Fruit fly (Drosophila melanogaster) whole organism, embryonic: ENCODE measurements around the gene Bet3.
A peak's percentile ranks its signal among the peaks of the same experiment; 100 is the strongest.

ENCODE experiments used
- CG10321 ChIP-seq: fragments of 200-800 bp; sonication (Bioruptor generic); IDR thresholded peaks from 2 replicates; pipeline ENCODE4 v1.3.6; 2022; ENCODE audit warnings: missing biosample characterization, missing genetic modification characterization
- CG10543 ChIP-seq: fragments of 200-800 bp; sonication (Bioruptor generic); optimal IDR thresholded peaks from 3 replicates; lab custom pipeline; 2017; ENCODE audit warnings: missing biosample characterization, mild to moderate bottlenecking, missing genetic modification characterization, moderate library complexity
- CG13123 ChIP-seq: fragments of 200-800 bp; sonication (Bioruptor generic); optimal IDR thresholded peaks from 2 replicates; lab custom pipeline; 2016; ENCODE audit warnings: missing biosample characterization, missing genetic modification characterization
- CG14667 ChIP-seq: fragments of 200-800 bp; sonication (Bioruptor generic); IDR thresholded peaks from 2 replicates; pipeline ENCODE4 v1.3.6; 2022; ENCODE audit warnings: missing biosample characterization, missing genetic modification characterization
- CG14710 ChIP-seq: fragments of 200-800 bp; sonication (Bioruptor generic); optimal IDR thresholded peaks from 3 replicates; lab custom pipeline; 2019; ENCODE audit warnings: missing biosample characterization, mild to moderate bottlenecking, missing genetic modification characterization, moderate library complexity
- CG15011 ChIP-seq: fragments of 200-800 bp; sonication (Bioruptor generic); optimal IDR thresholded peaks from 3 replicates; lab custom pipeline; 2018; ENCODE audit warnings: missing biosample characterization, mild to moderate bottlenecking, missing genetic modification characterization
- CG15514 ChIP-seq: fragments of 200-800 bp; sonication (Bioruptor generic); optimal IDR thresholded peaks from 3 replicates; lab custom pipeline; 2017; ENCODE audit warnings: missing biosample characterization, missing genetic modification characterization, mild to moderate bottlenecking, moderate library complexity, missing genetic modification reagents
- CG17612 ChIP-seq: fragments of 200-800 bp; sonication (Bioruptor generic); IDR thresholded peaks from 2 replicates; pipeline ENCODE4 v1.3.6; 2022; ENCODE audit warnings: missing biosample characterization, missing genetic modification characterization
- CG17829 ChIP-seq: fragments of 200-800 bp; optimal IDR thresholded peaks from 2 replicates; lab custom pipeline; 2019; ENCODE audit warnings: missing biosample characterization, mild to moderate bottlenecking, missing genetic modification characterization, moderate library complexity
- CG1792 ChIP-seq: fragments of 200-800 bp; sonication (Bioruptor generic); optimal IDR thresholded peaks from 2 replicates; lab custom pipeline; 2016; ENCODE audit warnings: missing biosample characterization, missing genetic modification characterization
- CG18599 ChIP-seq: fragments of 200-800 bp; sonication (Bioruptor generic); optimal IDR thresholded peaks from 3 replicates; lab custom pipeline; 2017; ENCODE audit warnings: missing biosample characterization, missing genetic modification characterization, mild to moderate bottlenecking, moderate library complexity, missing genetic modification reagents
- CG2202 ChIP-seq: fragments of 200-800 bp; sonication (Bioruptor generic); optimal IDR thresholded peaks from 2 replicates; lab custom pipeline; 2018; ENCODE audit warnings: missing biosample characterization, mild to moderate bottlenecking, missing genetic modification characterization
- CG30431 ChIP-seq: fragments of 200-800 bp; sonication (Bioruptor generic); optimal IDR thresholded peaks from 2 replicates; lab custom pipeline; 2017; ENCODE audit warnings: missing biosample characterization, missing genetic modification characterization
- CG31441 ChIP-seq: fragments of 200-800 bp; sonication (Bioruptor generic); IDR thresholded peaks from 2 replicates; pipeline ENCODE4 v1.3.6; 2022; ENCODE audit warnings: missing biosample characterization, missing genetic modification characterization
- CG32772 ChIP-seq: fragments of 200-800 bp; sonication (Bioruptor generic); IDR thresholded peaks from 2 replicates; pipeline ENCODE4 v1.3.6; 2022; ENCODE audit warnings: missing biosample characterization, missing genetic modification characterization
- CG34376 ChIP-seq: fragments of 200-800 bp; sonication (Bioruptor generic); optimal IDR thresholded peaks from 2 replicates; lab custom pipeline; 2018; ENCODE audit warnings: missing biosample characterization, mild to moderate bottlenecking, missing genetic modification characterization
- CG6175 ChIP-seq: fragments of 200-800 bp; sonication (Bioruptor generic); IDR thresholded peaks from 3 replicates; pipeline ENCODE4 v1.3.6; 2022; ENCODE audit warnings: missing biosample characterization, missing genetic modification characterization
- CG7556 ChIP-seq: fragments of 200-800 bp; sonication (Bioruptor generic); optimal IDR thresholded peaks from 2 replicates; lab custom pipeline; 2017; ENCODE audit warnings: missing biosample characterization, mild to moderate bottlenecking, missing genetic modification characterization
- CG8388 ChIP-seq: fragments of 200-800 bp; sonication (Bioruptor generic); optimal IDR thresholded peaks from 2 replicates; lab custom pipeline; 2019; ENCODE audit warnings: missing biosample characterization, mild to moderate bottlenecking, missing genetic modification characterization, moderate library complexity
- CG8924 ChIP-seq: fragments of 200-800 bp; optimal IDR thresholded peaks from 3 replicates; lab custom pipeline; 2019; ENCODE audit warnings: missing biosample characterization, mild to moderate bottlenecking, missing genetic modification characterization, moderate library complexity
- CG9609 ChIP-seq: fragments of 200-800 bp; sonication (Bioruptor generic); optimal IDR thresholded peaks from 3 replicates; lab custom pipeline; 2016; ENCODE audit warnings: missing biosample characterization, missing genetic modification characterization
- CrebB ChIP-seq: fragments of 200-800 bp; sonication (Bioruptor generic); optimal IDR thresholded peaks from 3 replicates; lab custom pipeline; 2018; ENCODE audit warnings: missing biosample characterization, mild to moderate bottlenecking, missing genetic modification characterization
- D19B ChIP-seq: fragments of 200-800 bp; sonication (Bioruptor generic); optimal IDR thresholded peaks from 2 replicates; lab custom pipeline; 2017; ENCODE audit warnings: missing biosample characterization, mild to moderate bottlenecking, missing genetic modification characterization
- Dek ChIP-seq: fragments of 200-800 bp; sonication (Bioruptor generic); optimal IDR thresholded peaks from 3 replicates; lab custom pipeline; 2019; ENCODE audit warnings: missing biosample characterization, mild to moderate bottlenecking, missing genetic modification characterization, moderate library complexity
- HmgD ChIP-seq: fragments of 200-800 bp; sonication (Bioruptor generic); optimal IDR thresholded peaks from 3 replicates; lab custom pipeline; 2016; ENCODE audit warnings: missing biosample characterization, missing genetic modification characterization
- Hmr ChIP-seq: fragments of 200-800 bp; sonication (Bioruptor generic); optimal IDR thresholded peaks from 3 replicates; lab custom pipeline; 2017; ENCODE audit warnings: mild to moderate bottlenecking, missing biosample characterization, missing genetic modification reagents, missing genetic modification characterization
- Kr ChIP-seq: fragments of 200-800 bp; sonication (Bioruptor generic); optimal IDR thresholded peaks from 2 replicates; lab custom pipeline; 2017; ENCODE audit warnings: missing biosample characterization, mild to moderate bottlenecking, missing genetic modification characterization
- Myb ChIP-seq: fragments of 200-800 bp; sonication (Bioruptor generic); optimal IDR thresholded peaks from 2 replicates; lab custom pipeline; 2016; ENCODE audit warnings: missing biosample characterization, missing genetic modification characterization
- PHDP ChIP-seq: fragments of 200-800 bp; sonication (Bioruptor generic); optimal IDR thresholded peaks from 3 replicates; lab custom pipeline; 2018; ENCODE audit warnings: missing biosample characterization, mild to moderate bottlenecking, missing genetic modification characterization, moderate library complexity
- Ptx1 ChIP-seq: fragments of 200-800 bp; sonication (Bioruptor generic); IDR thresholded peaks from 2 replicates; pipeline ENCODE4 v1.3.6; 2022; ENCODE audit warnings: missing biosample characterization, missing genetic modification characterization
- Sin3A ChIP-seq: fragments of >200 bp; optimal IDR thresholded peaks from 2 replicates; lab custom pipeline; 2018
- Sox100B ChIP-seq: fragments of 200-800 bp; sonication (Bioruptor generic); optimal IDR thresholded peaks from 3 replicates; lab custom pipeline; 2018; ENCODE audit warnings: missing biosample characterization, mild to moderate bottlenecking, missing genetic modification characterization
- TFAM ChIP-seq: fragments of 200-800 bp; sonication (Bioruptor generic); optimal IDR thresholded peaks from 2 replicates; lab custom pipeline; 2017; ENCODE audit warnings: missing biosample characterization, missing genetic modification characterization, inconsistent platforms
- ara ChIP-seq: fragments of 200-800 bp; sonication (Bioruptor generic); IDR thresholded peaks from 2 replicates; pipeline ENCODE4 v1.3.6; 2022; ENCODE audit warnings: missing biosample characterization, missing genetic modification characterization
- bcd ChIP-seq: fragments of 200-800 bp; sonication (Bioruptor generic); optimal IDR thresholded peaks from 2 replicates; lab custom pipeline; 2017; ENCODE audit warnings: missing biosample characterization, mild to moderate bottlenecking, missing genetic modification characterization
- chm ChIP-seq: fragments of 200-800 bp; sonication (Bioruptor generic); IDR thresholded peaks from 2 replicates; pipeline ENCODE4 v1.3.6; 2022; ENCODE audit warnings: missing biosample characterization, missing genetic modification characterization
- danr ChIP-seq: fragments of 200-800 bp; sonication (Bioruptor generic); IDR thresholded peaks from 2 replicates; pipeline ENCODE4 v1.3.6; 2022; ENCODE audit warnings: missing biosample characterization, missing genetic modification characterization
- dpn ChIP-seq, 2 experiments: fragments of 200-800 bp; sonication (Bioruptor generic); optimal IDR thresholded peaks; 3 replicates each; lab custom pipeline; 2016; ENCODE audit warnings: missing biosample characterization in 2 of 2, missing genetic modification characterization in 2 of 2
- ems ChIP-seq: fragments of 200-800 bp; sonication (Bioruptor generic); optimal IDR thresholded peaks from 3 replicates; lab custom pipeline; 2016; ENCODE audit warnings: missing biosample characterization, missing genetic modification characterization
- gsb ChIP-seq: fragments of 200-800 bp; sonication (Bioruptor generic); IDR thresholded peaks from 2 replicates; pipeline ENCODE4 v1.3.6; 2022; ENCODE audit warnings: missing biosample characterization, missing genetic modification characterization
- hkb ChIP-seq, 2 experiments: fragments of 200-800 bp in 1 of 2; fragments of >200 bp in 1 of 2; sonication (Bioruptor generic) in 1 of 2; IDR thresholded peaks in 1 of 2; optimal IDR thresholded peaks in 1 of 2; 2 replicates each; pipeline versions ENCODE4 v1.3.6 to Lab custom; 2017 to 2022; ENCODE audit warnings: missing biosample characterization in 1 of 2, missing genetic modification characterization in 1 of 2
- jigr1 ChIP-seq: fragments of 200-800 bp; sonication (Bioruptor generic); IDR thresholded peaks from 3 replicates; pipeline ENCODE4 v1.3.6; 2022; ENCODE audit warnings: missing biosample characterization, missing genetic modification characterization
- jumu ChIP-seq: fragments of 200-800 bp; sonication (Bioruptor generic); optimal IDR thresholded peaks from 3 replicates; lab custom pipeline; 2016; ENCODE audit warnings: missing biosample characterization, missing genetic modification characterization
- lilli ChIP-seq: fragments of 200-800 bp; sonication (Bioruptor generic); optimal IDR thresholded peaks from 3 replicates; lab custom pipeline; 2016; ENCODE audit warnings: missing biosample characterization, missing genetic modification characterization
- ranshi ChIP-seq: fragments of 200-800 bp; sonication (Bioruptor generic); IDR thresholded peaks from 2 replicates; pipeline ENCODE4 v1.3.6; 2022; ENCODE audit warnings: missing biosample characterization, missing genetic modification characterization
- salm ChIP-seq: fragments of 200-800 bp; sonication (Bioruptor generic); optimal IDR thresholded peaks from 2 replicates; lab custom pipeline; 2018; ENCODE audit warnings: missing biosample characterization, mild to moderate bottlenecking, missing genetic modification characterization
- schlank ChIP-seq: fragments of 200-800 bp; sonication (Bioruptor generic); optimal IDR thresholded peaks from 2 replicates; lab custom pipeline; 2018; ENCODE audit warnings: missing biosample characterization, mild to moderate bottlenecking, missing genetic modification characterization
- scrt ChIP-seq: fragments of 200-800 bp; sonication (Bioruptor generic); optimal IDR thresholded peaks from 2 replicates; lab custom pipeline; 2018; ENCODE audit warnings: missing biosample characterization, mild to moderate bottlenecking, missing genetic modification characterization, moderate library complexity
- sqz ChIP-seq: fragments of 200-800 bp; sonication (Bioruptor generic); optimal IDR thresholded peaks from 3 replicates; lab custom pipeline; 2018; ENCODE audit warnings: missing biosample characterization, mild to moderate bottlenecking, missing genetic modification characterization
- vfl ChIP-seq: fragments of 200-800 bp; sonication (Bioruptor generic); optimal IDR thresholded peaks from 2 replicates; lab custom pipeline; 2016; ENCODE audit warnings: missing biosample characterization, missing genetic modification characterization
- yki ChIP-seq: fragments of >200 bp; optimal IDR thresholded peaks from 3 replicates; lab custom pipeline; 2018

Gene Bet3

DNA sequence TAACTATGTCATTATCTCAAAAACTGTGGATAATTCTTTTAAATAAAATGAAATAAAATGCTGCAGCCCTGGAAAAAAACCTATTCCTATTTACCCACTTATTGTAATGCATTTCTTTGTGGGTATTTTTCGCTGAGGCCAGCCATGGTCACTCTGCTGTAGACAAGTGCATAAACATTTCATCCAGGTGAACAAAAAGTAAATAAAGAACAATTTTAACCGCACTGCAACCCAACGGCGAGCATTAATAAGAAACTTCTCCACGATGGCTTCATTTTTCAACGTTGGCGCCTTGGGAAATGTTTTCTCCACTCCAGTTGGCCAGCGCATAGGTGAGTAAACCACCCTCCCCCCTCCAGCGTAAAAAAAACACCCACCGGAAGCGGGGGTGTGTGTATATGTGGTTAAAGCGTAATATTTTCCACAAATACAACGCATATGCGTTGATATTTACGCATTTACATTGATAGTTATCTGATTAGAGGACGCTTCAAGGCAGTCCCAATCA lies 4.7 kb upstream of the Bet3 start, which contains the start of gene CG3529 (continued):
- TF ChIP-seq ems (peak; percentile 8), CG7556 (no peak), CG10321 (GFP tag; lab: Robert Waterston, UW) (no peak), CG17829 (tag; lab: Kevin White, UChicago) (peak; percentile 37), yki (lab: Kevin White, UChicago) (no peak), Hmr (GFP tag; lab: Kevin White, UChicago) (peak; percentile 48), hkb (optimal IDR thresholded peaks at IDR 0.05; lab: Kevin White, UChicago) (no peak), hkb (GFP tag; IDR thresholded peaks at IDR 0.05; lab: Robert Waterston, UW) (0 out of 2 replicates have a peak, but pooled peaks have one; percentile 23), CrebB (tag; lab: Kevin White, UChicago) (peak; percentile 3), TFAM (GFP tag; lab: Kevin White, UChicago) (no peak), gsb (GFP tag; lab: Robert Waterston, UW) (0 out of 2 replicates have a peak, but pooled peaks have one; percentile 28), CG15011 (GFP tag; lab: Kevin White, UChicago) (no peak), jigr1 (GFP tag; lab: Robert Waterston, UW) (no peak), ranshi (GFP tag; lab: Robert Waterston, UW) (0 out of 2 replicates have a peak, but pooled peaks have one; percentile 8), lilli (GFP tag; lab: Kevin White, UChicago) (peak; percentile 21), CG13123 (GFP tag; lab: Kevin White, UChicago) (no peak), bcd (GFP tag; lab: Kevin White, UChicago) (peak; percentile 27), CG18599 (GFP tag; lab: Kevin White, UChicago) (no peak), HmgD (GFP tag; lab: Kevin White, UChicago) (peak; percentile 19), CG17612 (GFP tag; lab: Robert Waterston, UW) (no peak), CG15514 (GFP tag; lab: Kevin White, UChicago) (peak; percentile 73), Myb (GFP tag; lab: Kevin White, UChicago) (peak; percentile 47), Sin3A (lab: Kevin White, UChicago) (peak; percentile 25), CG14667 (no peak), CG9609 (GFP tag; lab: Kevin White, UChicago) (no peak), chm (peak; percentile 50; the same call in 1 of the 2 replicates), CG6175 (GFP tag; lab: Robert Waterston, UW) (no peak), sqz (peak; percentile 82), CG30431 (GFP tag; lab: Kevin White, UChicago) (no peak), D19B (no peak), CG31441 (GFP tag; lab: Robert Waterston, UW) (peak; percentile 40; the same call in 1 of the 2 replicates), Kr (GFP tag; lab: Kevin White, UChicago) (no peak), CG1792 (GFP tag; lab: Kevin White, UChicago) (no peak), vfl (GFP tag; lab: Kevin White, UChicago) (no peak), CG10543 (no peak), dpn (GFP tag; optimal IDR thresholded peaks at IDR 0.05; lab: Kevin White, UChicago) (peak in 1 of 2 experiments; percentile 27), PHDP (tag; lab: Kevin White, UChicago) (no peak), CG2202 (tag; lab: Kevin White, UChicago) (peak; percentile 16), CG8924 (tag; lab: Kevin White, UChicago) (peak; percentile 59), schlank (tag; lab: Kevin White, UChicago) (no peak), CG14710 (tag; lab: Kevin White, UChicago) (peak; percentile 51), jumu (GFP tag; lab: Kevin White, UChicago) (no peak), danr (GFP tag; lab: Robert Waterston, UW) (no peak), CG8388 (no peak), Ptx1 (GFP tag; lab: Robert Waterston, UW) (no peak), ara (GFP tag; lab: Robert Waterston, UW) (no peak), CG32772 (GFP tag; lab: Robert Waterston, UW) (0 out of 2 replicates have a peak, but pooled peaks have one; percentile 37), CG34376 (GFP tag; lab: Kevin White, UChicago) (no peak), Dek (tag; lab: Kevin White, UChicago) (peak; percentile 39), Sox100B (GFP tag; lab: Kevin White, UChicago) (peak; percentile 57), salm (no peak), scrt (GFP tag; lab: Kevin White, UChicago) (peak; percentile 2)
